Worm (Caenorhabditis elegans) whole organism, L1 larva: ENCODE results near the gene C07A12.18.

Experiments used
- C04F5.9 ChIP-seq: sonication (generic microtip); optimal IDR thresholded peaks from 2 replicates; lab custom pipeline; 2016; ENCODE audit warnings: missing genetic modification characterization, missing compliant biosample characterization
- C16A3.4 ChIP-seq: fragments of 150-350 bp; optimal IDR thresholded peaks from 2 replicates; lab custom pipeline; 2014; ENCODE audit warnings: missing biosample characterization, missing genetic modification characterization
- Y116A8C.19 ChIP-seq: sonication (generic microtip); optimal IDR thresholded peaks from 2 replicates; lab custom pipeline; 2016; ENCODE audit warnings: missing compliant biosample characterization, missing genetic modification characterization, borderline replicate concordance
- ama-1 ChIP-seq: fragments of 150-350 bp; optimal IDR thresholded peaks from 2 replicates; lab custom pipeline; 2014
- blmp-1 ChIP-seq: fragments of 150-350 bp; optimal IDR thresholded peaks from 2 replicates; lab custom pipeline; 2014; ENCODE audit warnings: missing biosample characterization, missing genetic modification characterization
- ceh-63 ChIP-seq: fragments of 200-800 bp; sonication (Bioruptor generic); optimal IDR thresholded peaks from 2 replicates; lab custom pipeline; 2018; ENCODE audit warnings: mild to moderate bottlenecking, missing genetic modification characterization, missing compliant biosample characterization
- ceh-8 ChIP-seq: fragments of 200-800 bp; sonication (Bioruptor generic); optimal IDR thresholded peaks from 2 replicates; lab custom pipeline; 2018; ENCODE audit warnings: mild to moderate bottlenecking, missing genetic modification characterization, moderate library complexity, missing compliant biosample characterization
- ceh-90 ChIP-seq: sonication (generic microtip); optimal IDR thresholded peaks from 2 replicates; lab custom pipeline; 2016; ENCODE audit warnings: missing genetic modification characterization, missing compliant biosample characterization
- dpl-1 ChIP-seq, 3 experiments: fragments of 150-350 bp in 2 of 3; sonication (generic microtip) in 1 of 3; optimal IDR thresholded peaks; 2 replicates each; lab custom pipeline; 2014 to 2017; ENCODE audit warnings: missing biosample characterization in 3 of 3, missing genetic modification characterization in 3 of 3, missing genetic modification reagents in 3 of 3
- efl-1 ChIP-seq, 4 experiments: fragments of 150-350 bp; optimal IDR thresholded peaks in 3 of 4; peaks in 1 of 4; 1 replicate in 1 of 4; 2 replicates in 3 of 4; lab custom pipeline; 2014; ENCODE audit warnings: missing biosample characterization in 2 of 4, missing genetic modification characterization in 2 of 4, missing genetic modification reagents in 2 of 4
- egl-27 ChIP-seq, 2 experiments: fragments of 150-350 bp in 1 of 2; sonication (generic microtip); optimal IDR thresholded peaks; 3 replicates each; lab custom pipeline; 2017 to 2018; ENCODE audit warnings: missing biosample characterization in 2 of 2, missing genetic modification characterization in 2 of 2, missing genetic modification reagents in 2 of 2
- elt-3 ChIP-seq, 6 experiments: fragments of 150-350 bp in 1 of 6; sonication (generic microtip); optimal IDR thresholded peaks; 2 replicates each; lab custom pipeline; 2017 to 2018; ENCODE audit warnings: missing biosample characterization in 6 of 6, missing genetic modification characterization in 6 of 6, inconsistent platforms in 1 of 6
- fkh-10 ChIP-seq: sonication (generic microtip); optimal IDR thresholded peaks from 2 replicates; lab custom pipeline; 2017; ENCODE audit warnings: missing biosample characterization, missing genetic modification reagents, missing genetic modification characterization
- fkh-8 ChIP-seq: sonication (generic microtip); optimal IDR thresholded peaks from 2 replicates; lab custom pipeline; 2016; ENCODE audit warnings: mild to moderate bottlenecking, missing genetic modification characterization, missing compliant biosample characterization
- grh-1 ChIP-seq: fragments of 200-800 bp; sonication (Bioruptor generic); IDR thresholded peaks from 2 replicates; pipeline ENCODE4 v1.3.6; 2022; ENCODE audit warnings: missing genetic modification reagents, missing genetic modification characterization, missing compliant biosample characterization
- hpl-2 ChIP-seq: fragments of 150-350 bp; optimal IDR thresholded peaks from 2 replicates; lab custom pipeline; 2014; ENCODE audit warnings: missing biosample characterization, missing genetic modification reagents, missing genetic modification characterization
- lin-14 ChIP-seq: fragments of 200-800 bp; sonication (Bioruptor generic); optimal IDR thresholded peaks from 2 replicates; lab custom pipeline; 2018; ENCODE audit warnings: mild to moderate bottlenecking, missing genetic modification characterization, moderate library complexity, missing compliant biosample characterization
- lin-35 ChIP-seq, 2 experiments: fragments of 150-350 bp; optimal IDR thresholded peaks; 2 replicates each; lab custom pipeline; 2014; ENCODE audit warnings: missing biosample characterization in 2 of 2, missing genetic modification characterization in 2 of 2, missing genetic modification reagents in 2 of 2
- mef-2 ChIP-seq: fragments of 150-350 bp; optimal IDR thresholded peaks from 2 replicates; lab custom pipeline; 2014; ENCODE audit warnings: missing biosample characterization, missing genetic modification characterization
- mep-1 ChIP-seq: fragments of 150-350 bp; optimal IDR thresholded peaks from 2 replicates; lab custom pipeline; 2014; ENCODE audit warnings: missing biosample characterization, missing genetic modification characterization
- nhr-20 ChIP-seq: sonication (generic microtip); optimal IDR thresholded peaks from 2 replicates; lab custom pipeline; 2016; ENCODE audit warnings: mild to moderate bottlenecking, missing genetic modification characterization, missing compliant biosample characterization
- nhr-237 ChIP-seq: fragments of 150-350 bp; optimal IDR thresholded peaks from 2 replicates; lab custom pipeline; 2014; ENCODE audit warnings: missing biosample characterization, missing genetic modification characterization
- nhr-28 ChIP-seq: fragments of 150-350 bp; optimal IDR thresholded peaks from 2 replicates; lab custom pipeline; 2014; ENCODE audit warnings: missing biosample characterization, missing genetic modification characterization
- nhr-47 ChIP-seq: sonication (generic microtip); optimal IDR thresholded peaks from 2 replicates; lab custom pipeline; 2016; ENCODE audit warnings: mild to moderate bottlenecking, missing genetic modification characterization, moderate library complexity, missing compliant biosample characterization
- nhr-71 ChIP-seq: sonication (generic microtip); optimal IDR thresholded peaks from 2 replicates; lab custom pipeline; 2016; ENCODE audit warnings: mild to moderate bottlenecking, missing genetic modification characterization, moderate library complexity, missing compliant biosample characterization
- nhr-77 ChIP-seq: fragments of 150-350 bp; optimal IDR thresholded peaks from 2 replicates; lab custom pipeline; 2014; ENCODE audit warnings: missing biosample characterization, missing genetic modification characterization
- nhr-85 ChIP-seq: sonication (generic microtip); peaks from one replicate; lab custom pipeline; 2016; ENCODE audit warnings: missing genetic modification characterization, inconsistent platforms, missing compliant biosample characterization
- nhr-90 ChIP-seq: sonication (generic microtip); optimal IDR thresholded peaks from 2 replicates; lab custom pipeline; 2016; ENCODE audit warnings: mild to moderate bottlenecking, missing genetic modification characterization, missing compliant biosample characterization; ENCODE audit not compliant: poor library complexity
- pax-3 ChIP-seq: fragments of 200-800 bp; sonication (Bioruptor generic); optimal IDR thresholded peaks from 2 replicates; lab custom pipeline; 2018; ENCODE audit warnings: mild to moderate bottlenecking, missing genetic modification characterization, moderate library complexity, missing compliant biosample characterization
- skn-1 ChIP-seq: fragments of 150-350 bp; optimal IDR thresholded peaks from 2 replicates; lab custom pipeline; 2014; ENCODE audit warnings: missing biosample characterization, missing genetic modification characterization
- snpc-4 ChIP-seq: fragments of 150-350 bp; optimal IDR thresholded peaks from 2 replicates; lab custom pipeline; 2014; ENCODE audit warnings: missing biosample characterization, missing genetic modification characterization
- snu-23 ChIP-seq: sonication (generic microtip); optimal IDR thresholded peaks from 2 replicates; lab custom pipeline; 2016; ENCODE audit warnings: missing genetic modification characterization, missing compliant biosample characterization
- sptf-1 ChIP-seq: fragments of 150-350 bp; optimal IDR thresholded peaks from 2 replicates; lab custom pipeline; 2014; ENCODE audit warnings: missing biosample characterization, missing genetic modification characterization
- tbx-2 ChIP-seq: sonication (generic microtip); optimal IDR thresholded peaks from 2 replicates; lab custom pipeline; 2016; ENCODE audit warnings: missing genetic modification characterization, missing compliant biosample characterization
- unc-130 ChIP-seq: fragments of 150-350 bp; optimal IDR thresholded peaks from 2 replicates; lab custom pipeline; 2017; ENCODE audit warnings: missing biosample characterization, missing genetic modification characterization, inconsistent platforms
- unc-30 ChIP-seq: sonication (generic microtip); optimal IDR thresholded peaks from 2 replicates; lab custom pipeline; 2017; ENCODE audit warnings: missing biosample characterization, missing genetic modification characterization
- unc-86 ChIP-seq: sonication (generic microtip); optimal IDR thresholded peaks from 2 replicates; lab custom pipeline; 2016; ENCODE audit warnings: missing genetic modification characterization, missing compliant biosample characterization
- vab-15 ChIP-seq: sonication (generic microtip); optimal IDR thresholded peaks from 2 replicates; lab custom pipeline; 2017; ENCODE audit warnings: missing genotype, mild to moderate bottlenecking, missing genetic modification characterization, missing compliant biosample characterization
- xbp-1 ChIP-seq: sonication (generic microtip); optimal IDR thresholded peaks from 2 replicates; lab custom pipeline; 2016; ENCODE audit warnings: missing genetic modification characterization, missing compliant biosample characterization
- ztf-4 ChIP-seq: fragments of 150-350 bp; optimal IDR thresholded peaks from 2 replicates; lab custom pipeline; 2014; ENCODE audit warnings: missing biosample characterization, missing genetic modification characterization

The C07A12.18 gene

ce11 chrX:4521837-4522816, 27.6 kb downstream of the C07A12.18 start, which contains the start of gene C07A12.7 (continued):
- TF ChIP-seq fkh-8 (tag; lab: Kevin White, UChicago) (peak; percentile 19), tbx-2 (no peak), nhr-90 (tag; lab: Kevin White, UChicago) (peak; percentile 30), nhr-85 (tag; lab: Kevin White, UChicago) (peak; percentile 90)

ce11 chrX:4521166-4521565, 28.5 kb downstream of the C07A12.18 start:
- peak in 1 of 6 experiments; percentile 15 for TF ChIP-seq elt-3 (tag; optimal IDR thresholded peaks at IDR 0.05; lab: Kevin White, UChicago)
- TF ChIP-seq lin-14 (GFP tag; lab: Kevin White, UChicago), result peak; percentile 29
- no peak for TF ChIP-seq nhr-77 (tag; lab: Kevin White, UChicago)
- no peak for TF ChIP-seq dpl-1 (GFP tag; optimal IDR thresholded peaks at IDR 0.05; lab: Kevin White, UChicago)

ce11 chrX:4519968-4520367, 29.7 kb downstream of the C07A12.18 start:
- TF ChIP-seq skn-1 (tag; lab: Kevin White, UChicago), result no peak
- TF ChIP-seq grh-1 (GFP tag; lab: Robert Waterston, UW), result peak; percentile 55
- TF ChIP-seq unc-30 (tag; lab: Kevin White, UChicago), result no peak
- TF ChIP-seq xbp-1 (tag; lab: Kevin White, UChicago), result peak; percentile 97
- TF ChIP-seq mef-2, result no peak
- TF ChIP-seq ama-1 (lab: Kevin White, UChicago), result no peak
- no peak for TF ChIP-seq dpl-1 (GFP tag; optimal IDR thresholded peaks at IDR 0.05; lab: Kevin White, UChicago)
- TF ChIP-seq mep-1, result peak; percentile 33
- TF ChIP-seq vab-15 (tag; lab: Kevin White, UChicago), result no peak
- TF ChIP-seq nhr-47, result no peak
- TF ChIP-seq nhr-77 (tag; lab: Kevin White, UChicago), result no peak
- TF ChIP-seq nhr-20, result peak; percentile 36
- peak; percentile 74 for TF ChIP-seq nhr-85 (tag; lab: Kevin White, UChicago)
- no peak for TF ChIP-seq ceh-90 (tag; lab: Kevin White, UChicago)
- peak in 1 of 2 experiments; percentile 25 for TF ChIP-seq egl-27 (tag; optimal IDR thresholded peaks at IDR 0.05; lab: Kevin White, UChicago)
- TF ChIP-seq nhr-237 (tag; lab: Kevin White, UChicago), result no peak
- no peak for TF ChIP-seq efl-1 (optimal IDR thresholded peaks at IDR 0.05; lab: Kevin White, UChicago)
- no peak for TF ChIP-seq efl-1 (GFP tag; optimal IDR thresholded peaks at IDR 0.05 in 1 of 2; lab: Kevin White, UChicago)
- no peak for TF ChIP-seq fkh-10 (GFP tag; lab: Kevin White, UChicago)
- TF ChIP-seq snpc-4 (tag; lab: Kevin White, UChicago), result no peak
- TF ChIP-seq Y116A8C.19 (tag; lab: Kevin White, UChicago), result no peak
- TF ChIP-seq pax-3 (tag; lab: Kevin White, UChicago), result no peak
- peak; percentile 67 for TF ChIP-seq lin-14 (GFP tag; lab: Kevin White, UChicago)
- peak; percentile 31 for TF ChIP-seq snu-23 (GFP tag; lab: Kevin White, UChicago)
- peak in 3 of 6 experiments; percentile 26 to 72 (median 41) for TF ChIP-seq elt-3 (tag; optimal IDR thresholded peaks at IDR 0.05; lab: Kevin White, UChicago)
- no peak for TF ChIP-seq C16A3.4 (tag; lab: Kevin White, UChicago)
- TF ChIP-seq nhr-71 (tag; lab: Kevin White, UChicago), result peak; percentile 16
- TF ChIP-seq C04F5.9 (tag; lab: Kevin White, UChicago), result no peak
- peak in 1 of 2 experiments; percentile 19 for TF ChIP-seq lin-35 (GFP tag; optimal IDR thresholded peaks at IDR 0.05; lab: Kevin White, UChicago)
- peak; percentile 5 for TF ChIP-seq ztf-4 (tag; lab: Kevin White, UChicago)
- TF ChIP-seq blmp-1 (tag; lab: Kevin White, UChicago), result peak; percentile 98
- TF ChIP-seq unc-130, result no peak
- TF ChIP-seq sptf-1 (tag; lab: Kevin White, UChicago), result no peak
- no peak for TF ChIP-seq ceh-8 (GFP tag; lab: Kevin White, UChicago)
- TF ChIP-seq nhr-28, result no peak
- no peak for TF ChIP-seq unc-86 (tag; lab: Kevin White, UChicago)
- TF ChIP-seq ceh-63 (GFP tag; lab: Kevin White, UChicago), result no peak
- TF ChIP-seq hpl-2, result no peak
